Fruit fly (Drosophila melanogaster): ENCODE results near the gene betaGlu.

dm6 chr3R:31724580-31725320 is 46.9 kb downstream of the betaGlu start:
- TF ChIP-seq CG8478 (optimal IDR thresholded peaks at IDR 0.05), result no peak
- TF ChIP-seq CTCF (optimal IDR thresholded peaks at IDR 0.05), result no peak

Data from S2 (cell line).